Fruit fly (Drosophila melanogaster): Measurements from ENCODE around the gene Dbct.

The Dbct gene

dm6 chrX:15042499-15042898 lies 43.4 kb upstream of the Dbct start:
- TF ChIP-seq Drgx (GFP tag; IDR thresholded peaks at IDR 0.05) (peak; percentile 54), sim (GFP tag; IDR thresholded peaks at IDR 0.05) (no peak)

dm6 chrX:15043013-15043699 lies 42.8 kb upstream of the Dbct start:
- peak; percentile 90 for TF ChIP-seq CG17568 (GFP tag; optimal IDR thresholded peaks at IDR 0.05)
- TF ChIP-seq CG9817 (tag; optimal IDR thresholded peaks at IDR 0.05): peak; percentile 43
- peak; percentile 23 for TF ChIP-seq ab (GFP tag; optimal IDR thresholded peaks at IDR 0.05)
- peak; percentile 15 for TF ChIP-seq Dip3 (GFP tag; optimal IDR thresholded peaks at IDR 0.05)
- TF ChIP-seq fd64A (GFP tag; optimal IDR thresholded peaks at IDR 0.05): peak; percentile 97
- peak; percentile 89 for TF ChIP-seq CG2202 (tag; optimal IDR thresholded peaks at IDR 0.05)
- peak; percentile 40; the same call in 1 of the 2 replicates for TF ChIP-seq CG10959 (GFP tag; IDR thresholded peaks at IDR 0.05)
- no peak for TF ChIP-seq phol (tag; optimal IDR thresholded peaks at IDR 0.05)
- TF ChIP-seq CG8478 (optimal IDR thresholded peaks at IDR 0.05): no peak
- TF ChIP-seq CG10267 (tag; optimal IDR thresholded peaks at IDR 0.05): peak; percentile 20
- TF ChIP-seq en (GFP tag; optimal IDR thresholded peaks at IDR 0.05): peak; percentile 70
- no peak for TF ChIP-seq hb (GFP tag; IDR thresholded peaks at IDR 0.05; ENCODE audit: partially characterized antibody)
- peak; percentile 71 for TF ChIP-seq CG8924 (tag; optimal IDR thresholded peaks at IDR 0.05)
- peak; percentile 14 for TF ChIP-seq CG17802 (tag; optimal IDR thresholded peaks at IDR 0.05)
- peak; percentile 65 for TF ChIP-seq CoRest (tag; optimal IDR thresholded peaks at IDR 0.05)
- no peak for TF ChIP-seq Trl (optimal IDR thresholded peaks at IDR 0.05)
- peak; percentile 86 for TF ChIP-seq Trl (GFP tag; optimal IDR thresholded peaks at IDR 0.05)
- TF ChIP-seq CG31441 (GFP tag; IDR thresholded peaks at IDR 0.05): peak; percentile 73
- TF ChIP-seq grn (GFP tag; optimal IDR thresholded peaks at IDR 0.05): peak; percentile 86
- TF ChIP-seq ash1 (GFP tag; optimal IDR thresholded peaks at IDR 0.05): peak; percentile 72
- TF ChIP-seq prd (optimal IDR thresholded peaks at IDR 0.05): no peak
- TF ChIP-seq prd (GFP tag; IDR thresholded peaks at IDR 0.05): peak; percentile 46; the same call in 1 of the 3 replicates
- peak; percentile 52 for TF ChIP-seq ems (GFP tag; optimal IDR thresholded peaks at IDR 0.05)
- peak; percentile 8; the same call in 1 of the 3 replicates for TF ChIP-seq z (GFP tag; IDR thresholded peaks at IDR 0.05)
- peak; percentile 49 for TF ChIP-seq ken (GFP tag; IDR thresholded peaks at IDR 0.05)
- peak; percentile 48; the same call in 1 of the 2 replicates for TF ChIP-seq E2f1 (GFP tag; IDR thresholded peaks at IDR 0.05)
- TF ChIP-seq CG1832 (GFP tag; optimal IDR thresholded peaks at IDR 0.05): no peak
- TF ChIP-seq Xbp1 (GFP tag; optimal IDR thresholded peaks at IDR 0.05): peak; percentile 18
- TF ChIP-seq gsb-n (tag; optimal IDR thresholded peaks at IDR 0.05): peak; percentile 88
- peak; percentile 57; the same call in 2 of the 3 replicates for TF ChIP-seq CG17361 (GFP tag; IDR thresholded peaks at IDR 0.05)
- no peak for TF ChIP-seq sna (GFP tag; IDR thresholded peaks at IDR 0.05; ENCODE audit: partially characterized antibody)
- TF ChIP-seq CG2875 (GFP tag; optimal IDR thresholded peaks at IDR 0.05): peak; percentile 97
- TF ChIP-seq shn (GFP tag; optimal IDR thresholded peaks at IDR 0.05): peak; percentile 62
- peak; percentile 54; the same call in 1 of the 2 replicates for TF ChIP-seq NFAT (GFP tag; IDR thresholded peaks at IDR 0.05)
- TF ChIP-seq CG7786 (GFP tag; optimal IDR thresholded peaks at IDR 0.05): peak; percentile 21
- peak; percentile 51 for TF ChIP-seq p53 (GFP tag; optimal IDR thresholded peaks at IDR 0.05)
- TF ChIP-seq CG10462 (GFP tag; optimal IDR thresholded peaks at IDR 0.05): peak; percentile 47
- TF ChIP-seq Hsf (GFP tag; optimal IDR thresholded peaks at IDR 0.05): peak; percentile 40
- TF ChIP-seq tin (GFP tag; optimal IDR thresholded peaks at IDR 0.05): peak; percentile 49
- TF ChIP-seq da (GFP tag; optimal IDR thresholded peaks at IDR 0.05): peak; percentile 68
- peak; percentile 60 for TF ChIP-seq Six4 (GFP tag; optimal IDR thresholded peaks at IDR 0.05)
- TF ChIP-seq CG11560 (tag; IDR thresholded peaks at IDR 0.05): no peak
- TF ChIP-seq Dll (GFP tag; IDR thresholded peaks at IDR 0.05; ENCODE audit: partially characterized antibody): no peak
- TF ChIP-seq CG8765 (GFP tag; IDR thresholded peaks at IDR 0.05): no peak
- no peak for TF ChIP-seq Abd-B (GFP tag; optimal IDR thresholded peaks at IDR 0.05)
- TF ChIP-seq CG8944 (GFP tag; optimal IDR thresholded peaks at IDR 0.05): peak; percentile 81
- peak; percentile 85 for TF ChIP-seq CG11723 (GFP tag; optimal IDR thresholded peaks at IDR 0.05)

All from whole organism, embryonic.